Worm (Caenorhabditis elegans) whole organism, young adult: ENCODE results near the gene T04A6.1.

Source experiments
- B0019.2 ChIP-seq: fragments of 200-800 bp; sonication (Bioruptor generic); conservative IDR thresholded peaks from 2 replicates; pipeline ENCODE4 v1.3.6; 2022; ENCODE audit warnings: missing genetic modification reagents, missing genetic modification characterization, missing compliant biosample characterization
- F22D6.2 ChIP-seq: sonication (generic microtip); optimal IDR thresholded peaks from 2 replicates; lab custom pipeline; 2016; ENCODE audit warnings: mild to moderate bottlenecking, missing genetic modification characterization, missing compliant biosample characterization
- F39B2.1 ChIP-seq: fragments of 200-800 bp; sonication (Bioruptor generic); IDR thresholded peaks from 2 replicates; pipeline ENCODE4 v1.3.6; 2022; ENCODE audit warnings: missing genetic modification reagents, missing genetic modification characterization, missing compliant biosample characterization
- Y53F4B.3 ChIP-seq: fragments of 200-800 bp; sonication (Bioruptor generic); IDR thresholded peaks from 2 replicates; pipeline ENCODE4 v1.3.6; 2022; ENCODE audit warnings: missing genetic modification reagents, missing genetic modification characterization, missing compliant biosample characterization
- atf-7 ChIP-seq: sonication (generic microtip); optimal IDR thresholded peaks from 2 replicates; lab custom pipeline; 2017; ENCODE audit warnings: mild to moderate bottlenecking, missing genetic modification characterization, missing compliant biosample characterization
- attf-5 ChIP-seq: fragments of 200-800 bp; sonication (Bioruptor generic); optimal IDR thresholded peaks from 2 replicates; lab custom pipeline; 2018; ENCODE audit warnings: mild to moderate bottlenecking, missing genetic modification characterization, missing compliant biosample characterization
- bed-2 ChIP-seq: fragments of 200-800 bp; sonication (Bioruptor generic); IDR thresholded peaks from 2 replicates; pipeline ENCODE4 v1.3.6; 2022; ENCODE audit warnings: missing genetic modification reagents, missing genetic modification characterization, missing compliant biosample characterization
- cebp-1 ChIP-seq, 2 experiments: fragments of 200-800 bp in 1 of 2; sonication (Bioruptor generic) in 1 of 2; sonication (generic microtip) in 1 of 2; IDR thresholded peaks in 1 of 2; optimal IDR thresholded peaks in 1 of 2; 2 replicates each; pipeline versions ENCODE4 v1.3.6 to Lab custom; 2017 to 2022; ENCODE audit warnings: missing compliant biosample characterization in 2 of 2, missing genetic modification characterization in 2 of 2, mild to moderate bottlenecking in 1 of 2, missing genetic modification reagents in 1 of 2, moderate library complexity in 1 of 2
- ceh-27 ChIP-seq: fragments of 200-800 bp; sonication (Bioruptor generic); optimal IDR thresholded peaks from 2 replicates; lab custom pipeline; 2018; ENCODE audit warnings: mild to moderate bottlenecking, missing genetic modification characterization, moderate library complexity, missing compliant biosample characterization
- dpff-1 ChIP-seq: sonication (generic microtip); optimal IDR thresholded peaks from 2 replicates; lab custom pipeline; 2017; ENCODE audit warnings: mild to moderate bottlenecking, missing genetic modification characterization, missing compliant biosample characterization
- egrh-3 ChIP-seq: fragments of 200-800 bp; sonication (Bioruptor generic); IDR thresholded peaks from 2 replicates; pipeline ENCODE4 v1.3.6; 2022; ENCODE audit warnings: missing genetic modification reagents, missing genetic modification characterization, missing compliant biosample characterization
- ets-4 ChIP-seq: fragments of 200-800 bp; sonication (Bioruptor generic); optimal IDR thresholded peaks from 2 replicates; lab custom pipeline; 2018; ENCODE audit warnings: mild to moderate bottlenecking, missing genetic modification characterization, missing compliant biosample characterization
- fkh-3 ChIP-seq: sonication (generic microtip); optimal IDR thresholded peaks from 2 replicates; lab custom pipeline; 2016; ENCODE audit warnings: mild to moderate bottlenecking, missing genetic modification characterization, missing compliant biosample characterization
- let-526 ChIP-seq: fragments of 200-800 bp; sonication (Bioruptor generic); IDR thresholded peaks from 2 replicates; pipeline ENCODE4 v1.3.6; 2022; ENCODE audit warnings: missing genetic modification reagents, missing genetic modification characterization, missing compliant biosample characterization
- lir-1 ChIP-seq: fragments of 200-800 bp; sonication (Bioruptor generic); conservative IDR thresholded peaks from 2 replicates; pipeline ENCODE4 v1.3.6; 2022; ENCODE audit warnings: missing genetic modification reagents, missing genetic modification characterization, missing compliant biosample characterization
- madf-10 ChIP-seq: sonication (generic microtip); optimal IDR thresholded peaks from 2 replicates; lab custom pipeline; 2016; ENCODE audit warnings: mild to moderate bottlenecking, missing genetic modification characterization, missing compliant biosample characterization
- madf-3 ChIP-seq: fragments of 200-800 bp; sonication (Bioruptor generic); IDR thresholded peaks from 2 replicates; pipeline ENCODE4 v1.3.6; 2022; ENCODE audit warnings: missing genetic modification reagents, missing genetic modification characterization, missing compliant biosample characterization
- madf-8 ChIP-seq: fragments of 200-800 bp; sonication (Bioruptor generic); conservative IDR thresholded peaks from 2 replicates; pipeline ENCODE4 v1.3.6; 2022; ENCODE audit warnings: missing genetic modification reagents, missing genetic modification characterization, missing compliant biosample characterization
- mes-4 ChIP-seq: sonication (generic microtip); optimal IDR thresholded peaks from 2 replicates; lab custom pipeline; 2016; ENCODE audit warnings: missing genotype, missing genetic modification characterization, missing compliant biosample characterization
- rec-8 ChIP-seq, 2 experiments: sonication (generic microtip); optimal IDR thresholded peaks; 2 replicates each; lab custom pipeline; 2016; ENCODE audit warnings: mild to moderate bottlenecking in 2 of 2, missing genetic modification characterization in 2 of 2, missing genetic modification reagents in 2 of 2, missing genotype in 2 of 2, missing biosample characterization in 1 of 2, missing compliant biosample characterization in 1 of 2, moderate library complexity in 1 of 2
- zfh-2 ChIP-seq: fragments of 200-800 bp; sonication (Bioruptor generic); conservative IDR thresholded peaks from 2 replicates; pipeline ENCODE4 v1.3.6; 2022; ENCODE audit warnings: missing genetic modification reagents, missing genetic modification characterization, missing compliant biosample characterization
- ztf-26 ChIP-seq: sonication (generic microtip); optimal IDR thresholded peaks from 2 replicates; lab custom pipeline; 2017; ENCODE audit warnings: missing genetic modification characterization, missing compliant biosample characterization
- ztf-28 ChIP-seq: fragments of 200-800 bp; sonication (Bioruptor generic); IDR thresholded peaks from 2 replicates; pipeline ENCODE4 v1.3.6; 2022; ENCODE audit warnings: missing genetic modification reagents, missing genetic modification characterization, missing compliant biosample characterization
- ztf-6 ChIP-seq: fragments of 200-800 bp; sonication (Bioruptor generic); IDR thresholded peaks from 2 replicates; pipeline ENCODE4 v1.3.6; 2022; ENCODE audit warnings: missing genetic modification reagents, missing genetic modification characterization, missing compliant biosample characterization

Gene T04A6.1

DNA sequence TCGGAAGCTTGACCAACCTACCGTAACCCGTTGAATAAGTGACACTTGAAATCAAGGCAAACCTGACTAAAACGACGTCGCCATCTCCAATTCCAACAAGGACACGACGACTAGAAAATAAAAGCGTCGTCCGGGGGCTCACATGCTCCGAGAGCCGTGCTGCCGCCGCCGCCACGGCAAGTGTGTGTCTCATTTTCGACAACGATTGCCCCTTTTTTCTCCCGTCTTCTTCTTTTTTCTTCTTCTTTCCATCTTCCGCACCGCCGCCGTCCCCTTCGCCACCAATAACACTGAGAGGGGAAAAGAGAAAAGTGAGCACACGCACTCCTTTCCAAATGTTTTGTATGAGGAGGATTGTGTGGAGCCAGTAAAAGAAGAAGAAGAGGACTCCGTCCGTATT is 44.8 kb downstream of the T04A6.1 start:
- TF ChIP-seq ceh-27 (GFP tag; lab: Kevin White, UChicago) (peak; percentile 23), zfh-2 (GFP tag; lab: Robert Waterston, UW) (peak; percentile 86), madf-10 (tag; lab: Kevin White, UChicago) (no peak)

DNA sequence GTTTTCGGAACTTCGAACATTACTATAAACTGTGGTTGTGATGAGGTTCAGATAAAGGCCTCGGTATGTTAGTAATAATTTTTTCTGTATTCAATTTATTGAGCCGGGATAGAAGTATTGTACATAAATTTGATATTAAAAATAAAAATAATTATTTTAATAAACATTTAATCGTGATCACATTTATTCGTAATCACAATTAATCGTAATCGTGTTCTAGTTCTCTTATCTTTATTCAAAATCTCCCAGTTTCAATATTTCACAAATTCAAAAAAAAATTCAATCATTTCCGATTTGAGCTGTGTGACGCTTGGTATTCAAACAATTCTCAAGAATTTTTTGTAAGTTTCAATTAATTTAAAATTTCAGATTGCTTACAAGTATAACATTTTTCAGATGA is 45.6 kb downstream of the T04A6.1 start, which contains the start of gene lido-18:
Gene lido-18 (plus strand): TSS at position 301 of the 400 bp plus-strand sequence.
- TF ChIP-seq egrh-3 (no peak), bed-2 (no peak), madf-8 (no peak), lir-1 (GFP tag; lab: Robert Waterston, UW) (no peak), F22D6.2 (tag; lab: Kevin White, UChicago) (no peak), fkh-3 (tag; lab: Kevin White, UChicago) (no peak), B0019.2 (no peak), attf-5 (GFP tag; lab: Kevin White, UChicago) (no peak), atf-7 (no peak), let-526 (GFP tag; lab: Robert Waterston, UW) (no peak), mes-4 (tag; lab: Kevin White, UChicago) (no peak), madf-3 (GFP tag; lab: Robert Waterston, UW) (no peak), ets-4 (GFP tag; lab: Kevin White, UChicago) (no peak)

DNA sequence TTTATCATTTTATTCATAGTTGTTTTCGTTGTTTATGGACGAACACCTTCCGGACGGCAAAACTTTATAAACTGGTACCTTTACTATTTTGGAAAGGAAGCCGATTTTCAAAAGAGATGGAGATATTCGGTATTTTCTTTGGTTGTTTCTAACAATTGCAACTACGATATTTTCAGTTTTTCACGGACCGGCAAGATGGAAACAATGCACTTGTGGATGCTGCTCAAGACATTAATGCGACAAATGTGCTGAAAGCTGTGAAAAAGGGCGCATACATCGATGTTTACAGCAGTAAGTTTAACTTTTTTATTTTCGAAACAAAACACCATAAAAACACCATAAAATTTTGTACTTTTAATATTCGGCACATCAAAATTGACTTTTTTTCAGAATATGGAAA is 49.6 kb downstream of the T04A6.1 start:
- TF ChIP-seq F39B2.1 (no peak), rec-8 (tag; optimal IDR thresholded peaks at IDR 0.05; lab: Kevin White, UChicago) (no peak), dpff-1 (tag; lab: Kevin White, UChicago) (no peak), madf-3 (GFP tag; lab: Robert Waterston, UW) (no peak), ztf-28 (no peak), ztf-26 (no peak), ztf-6 (GFP tag; lab: Robert Waterston, UW) (no peak), cebp-1 (GFP tag; IDR thresholded peaks at IDR 0.05; lab: Robert Waterston, UW) (no peak), cebp-1 (tag; optimal IDR thresholded peaks at IDR 0.05; lab: Kevin White, UChicago) (no peak), Y53F4B.3 (GFP tag; lab: Robert Waterston, UW) (no peak)
